Fruit fly (Drosophila melanogaster) whole organism, embryonic: Measurements from ENCODE around the gene spz3.
A peak's percentile ranks its signal among the peaks of the same experiment; 100 is the strongest.

ENCODE experiments used
- Asciz ChIP-seq: fragments of 200-800 bp; sonication (Bioruptor generic); optimal IDR thresholded peaks from 2 replicates; lab custom pipeline; 2017; ENCODE audit warnings: missing biosample characterization, mild to moderate bottlenecking, missing genetic modification characterization, missing genetic modification reagents
- CG10366 ChIP-seq: fragments of 200-800 bp; sonication (Bioruptor generic); IDR thresholded peaks from 2 replicates; pipeline ENCODE4 v1.3.6; 2022; ENCODE audit warnings: missing biosample characterization, missing genetic modification characterization
- CG11247 ChIP-seq: fragments of 200-800 bp; sonication (Bioruptor generic); IDR thresholded peaks from 2 replicates; pipeline ENCODE4 v1.3.6; 2022; ENCODE audit warnings: missing biosample characterization, missing genetic modification characterization
- CG15269 ChIP-seq: fragments of 200-800 bp; sonication (Bioruptor generic); optimal IDR thresholded peaks from 2 replicates; lab custom pipeline; 2018; ENCODE audit warnings: missing biosample characterization, mild to moderate bottlenecking, missing genetic modification characterization, moderate library complexity
- CG15514 ChIP-seq: fragments of 200-800 bp; sonication (Bioruptor generic); optimal IDR thresholded peaks from 3 replicates; lab custom pipeline; 2017; ENCODE audit warnings: missing biosample characterization, missing genetic modification characterization, mild to moderate bottlenecking, moderate library complexity, missing genetic modification reagents
- CG15601 ChIP-seq: fragments of 200-800 bp; sonication (Bioruptor generic); optimal IDR thresholded peaks from 3 replicates; lab custom pipeline; 2019; ENCODE audit warnings: missing biosample characterization, mild to moderate bottlenecking, missing genetic modification characterization, moderate library complexity
- CG1603 ChIP-seq: fragments of 200-800 bp; sonication (Bioruptor generic); optimal IDR thresholded peaks from 2 replicates; lab custom pipeline; 2019; ENCODE audit warnings: missing biosample characterization, mild to moderate bottlenecking, missing genetic modification characterization, moderate library complexity
- CG17186 ChIP-seq: fragments of 200-800 bp; sonication (Bioruptor generic); optimal IDR thresholded peaks from 3 replicates; lab custom pipeline; 2017; ENCODE audit warnings: missing biosample characterization, missing genetic modification reagents, missing genetic modification characterization
- CG17568 ChIP-seq: fragments of 200-800 bp; sonication (Bioruptor generic); optimal IDR thresholded peaks from 2 replicates; lab custom pipeline; 2018; ENCODE audit warnings: missing biosample characterization, mild to moderate bottlenecking, missing genetic modification characterization, moderate library complexity
- CG17612 ChIP-seq: fragments of 200-800 bp; sonication (Bioruptor generic); IDR thresholded peaks from 2 replicates; pipeline ENCODE4 v1.3.6; 2022; ENCODE audit warnings: missing biosample characterization, missing genetic modification characterization
- CG32772 ChIP-seq: fragments of 200-800 bp; sonication (Bioruptor generic); IDR thresholded peaks from 2 replicates; pipeline ENCODE4 v1.3.6; 2022; ENCODE audit warnings: missing biosample characterization, missing genetic modification characterization
- CG34376 ChIP-seq: fragments of 200-800 bp; sonication (Bioruptor generic); optimal IDR thresholded peaks from 2 replicates; lab custom pipeline; 2018; ENCODE audit warnings: missing biosample characterization, mild to moderate bottlenecking, missing genetic modification characterization
- CG4854 ChIP-seq: fragments of 200-800 bp; sonication (Bioruptor generic); optimal IDR thresholded peaks from 2 replicates; lab custom pipeline; 2016; ENCODE audit warnings: missing biosample characterization, missing genetic modification characterization, inconsistent platforms
- CG7745 ChIP-seq: fragments of 200-800 bp; sonication (Bioruptor generic); optimal IDR thresholded peaks from 2 replicates; lab custom pipeline; 2018; ENCODE audit warnings: missing biosample characterization, mild to moderate bottlenecking, missing genetic modification characterization, moderate library complexity
- CG8388 ChIP-seq: fragments of 200-800 bp; sonication (Bioruptor generic); optimal IDR thresholded peaks from 2 replicates; lab custom pipeline; 2019; ENCODE audit warnings: missing biosample characterization, mild to moderate bottlenecking, missing genetic modification characterization, moderate library complexity
- Ets65A ChIP-seq: fragments of 200-800 bp; sonication (Bioruptor generic); peaks from one replicate; lab custom pipeline; 2016; ENCODE audit warnings: missing biosample characterization, missing genetic modification characterization
- H2.0 ChIP-seq: fragments of 200-800 bp; sonication (Bioruptor generic); IDR thresholded peaks from 2 replicates; pipeline ENCODE4 v1.3.6; 2022; ENCODE audit warnings: missing biosample characterization, missing genetic modification characterization
- HLHmδ ChIP-seq: fragments of 200-800 bp; sonication (Bioruptor generic); optimal IDR thresholded peaks from 2 replicates; lab custom pipeline; 2018; ENCODE audit warnings: missing biosample characterization, mild to moderate bottlenecking, missing genetic modification characterization, moderate library complexity
- Hr39 ChIP-seq: fragments of >200 bp; optimal IDR thresholded peaks from 2 replicates; lab custom pipeline; 2017
- Mad ChIP-seq: fragments of 200-800 bp; sonication (Bioruptor generic); optimal IDR thresholded peaks from 2 replicates; lab custom pipeline; 2016; ENCODE audit warnings: missing biosample characterization, missing genetic modification characterization
- NfI ChIP-seq: fragments of 200-800 bp; sonication (Bioruptor generic); optimal IDR thresholded peaks from 3 replicates; lab custom pipeline; 2018; ENCODE audit warnings: missing biosample characterization, mild to moderate bottlenecking, missing genetic modification characterization, moderate library complexity
- PHDP ChIP-seq: fragments of 200-800 bp; sonication (Bioruptor generic); optimal IDR thresholded peaks from 3 replicates; lab custom pipeline; 2018; ENCODE audit warnings: missing biosample characterization, mild to moderate bottlenecking, missing genetic modification characterization, moderate library complexity
- Ptx1 ChIP-seq: fragments of 200-800 bp; sonication (Bioruptor generic); IDR thresholded peaks from 2 replicates; pipeline ENCODE4 v1.3.6; 2022; ENCODE audit warnings: missing biosample characterization, missing genetic modification characterization
- Sox102F ChIP-seq: fragments of 200-800 bp; sonication (Bioruptor generic); optimal IDR thresholded peaks from 2 replicates; lab custom pipeline; 2018; ENCODE audit warnings: missing biosample characterization, mild to moderate bottlenecking, missing genetic modification characterization, moderate library complexity
- cg ChIP-seq: fragments of 200-800 bp; sonication (Bioruptor generic); optimal IDR thresholded peaks from 3 replicates; lab custom pipeline; 2019; ENCODE audit warnings: missing biosample characterization, mild to moderate bottlenecking, missing genetic modification characterization, moderate library complexity
- dm ChIP-seq: fragments of 200-800 bp; sonication (Bioruptor generic); optimal IDR thresholded peaks from 3 replicates; lab custom pipeline; 2016; ENCODE audit warnings: missing biosample characterization, missing genetic modification characterization
- dmrt99B ChIP-seq: fragments of 200-800 bp; sonication (Bioruptor generic); optimal IDR thresholded peaks from 2 replicates; lab custom pipeline; 2018; ENCODE audit warnings: missing biosample characterization, mild to moderate bottlenecking, missing genetic modification characterization, moderate library complexity
- en ChIP-seq: fragments of 200-800 bp; sonication (Bioruptor generic); optimal IDR thresholded peaks from 2 replicates; lab custom pipeline; 2016; ENCODE audit warnings: missing biosample characterization, missing genetic modification characterization
- fru ChIP-seq: fragments of >200 bp; optimal IDR thresholded peaks from 2 replicates; lab custom pipeline; 2017
- gem ChIP-seq: fragments of 200-800 bp; sonication (Bioruptor generic); optimal IDR thresholded peaks from 2 replicates; lab custom pipeline; 2019; ENCODE audit warnings: missing biosample characterization, mild to moderate bottlenecking, missing genetic modification characterization, moderate library complexity
- gro ChIP-seq: fragments of 200-800 bp; sonication (Bioruptor generic); optimal IDR thresholded peaks from 2 replicates; lab custom pipeline; 2016; ENCODE audit warnings: missing biosample characterization, missing genetic modification characterization
- insv ChIP-seq, 2 experiments: fragments of 200-800 bp; sonication (Bioruptor generic); optimal IDR thresholded peaks; 3 replicates each; lab custom pipeline; 2016 to 2018; ENCODE audit warnings: missing biosample characterization in 2 of 2, missing genetic modification characterization in 2 of 2
- phol ChIP-seq: fragments of 200-800 bp; sonication (Bioruptor generic); optimal IDR thresholded peaks from 3 replicates; lab custom pipeline; 2018; ENCODE audit warnings: missing biosample characterization, mild to moderate bottlenecking, missing genetic modification characterization, moderate library complexity
- pita ChIP-seq: fragments of 200-800 bp; sonication (Bioruptor generic); optimal IDR thresholded peaks from 2 replicates; lab custom pipeline; 2017; ENCODE audit warnings: missing biosample characterization, mild to moderate bottlenecking, missing genetic modification characterization
- pum ChIP-seq: fragments of 200-800 bp; sonication (Bioruptor generic); optimal IDR thresholded peaks from 2 replicates; lab custom pipeline; 2016; ENCODE audit warnings: missing biosample characterization, missing genetic modification characterization
- salm ChIP-seq: fragments of 200-800 bp; sonication (Bioruptor generic); optimal IDR thresholded peaks from 2 replicates; lab custom pipeline; 2018; ENCODE audit warnings: missing biosample characterization, mild to moderate bottlenecking, missing genetic modification characterization
- sd ChIP-seq: fragments of 200-800 bp; sonication (Bioruptor generic); optimal IDR thresholded peaks from 3 replicates; lab custom pipeline; 2018; ENCODE audit warnings: missing biosample characterization, mild to moderate bottlenecking, missing genetic modification characterization, moderate library complexity
- sens ChIP-seq: fragments of 200-800 bp; sonication (Bioruptor generic); peaks from one replicate; lab custom pipeline; 2016; ENCODE audit warnings: missing biosample characterization, missing genetic modification characterization
- sug ChIP-seq: fragments of 200-800 bp; optimal IDR thresholded peaks from 2 replicates; lab custom pipeline; 2019; ENCODE audit warnings: missing biosample characterization, mild to moderate bottlenecking, missing genetic modification characterization, moderate library complexity
- tgo ChIP-seq: fragments of 200-800 bp; sonication (Bioruptor generic); IDR thresholded peaks from 3 replicates; pipeline ENCODE4 v1.3.6; 2022; ENCODE audit warnings: missing biosample characterization, missing genetic modification characterization
- trem ChIP-seq: fragments of 200-800 bp; optimal IDR thresholded peaks from 3 replicates; lab custom pipeline; 2019; ENCODE audit warnings: missing biosample characterization, mild to moderate bottlenecking, missing genetic modification characterization, moderate library complexity
- zf30C ChIP-seq: fragments of 200-800 bp; sonication (Bioruptor generic); optimal IDR thresholded peaks from 3 replicates; lab custom pipeline; 2018; ENCODE audit warnings: missing biosample characterization, mild to moderate bottlenecking, missing genetic modification characterization

spz3 gene

dm6 chr2L:7923636-7924301, 44.4 kb upstream of the spz3 start (continued):
- TF ChIP-seq Sox102F (GFP tag; lab: Kevin White, UChicago) (peak; percentile 14), PHDP (tag; lab: Kevin White, UChicago) (peak; percentile 25), pum (GFP tag; lab: Kevin White, UChicago) (no peak), dmrt99B (tag; lab: Kevin White, UChicago) (peak; percentile 19), fru (lab: Kevin White, UChicago) (no peak), pita (no peak), CG1603 (tag; lab: Kevin White, UChicago) (no peak), cg (GFP tag; lab: Kevin White, UChicago) (no peak), CG11247 (GFP tag; lab: Robert Waterston, UW) (no peak), phol (tag; lab: Kevin White, UChicago) (no peak), Mad (GFP tag; lab: Kevin White, UChicago) (no peak), sd (tag; lab: Kevin White, UChicago) (peak; percentile 17), zf30C (no peak), CG15269 (tag; lab: Kevin White, UChicago) (peak; percentile 14), CG34376 (no peak), trem (tag; lab: Kevin White, UChicago) (no peak), en (GFP tag; lab: Kevin White, UChicago) (no peak), Hr39 (lab: Kevin White, UChicago) (peak; percentile 54), CG32772 (no peak), insv (GFP tag; optimal IDR thresholded peaks at IDR 0.05; lab: Kevin White, UChicago) (no peak), CG8388 (GFP tag; lab: Kevin White, UChicago) (no peak), CG4854 (GFP tag; lab: Kevin White, UChicago) (no peak), CG15601 (no peak), CG7745 (no peak), dm (GFP tag; lab: Kevin White, UChicago) (no peak), CG17568 (GFP tag; lab: Kevin White, UChicago) (no peak), CG15514 (GFP tag; lab: Kevin White, UChicago) (no peak), CG17186 (GFP tag; lab: Kevin White, UChicago) (no peak), Ptx1 (no peak), NfI (GFP tag; lab: Kevin White, UChicago) (no peak), tgo (GFP tag; lab: Robert Waterston, UW) (peak; percentile 31; the same call in 1 of the 3 replicates), H2.0 (GFP tag; lab: Robert Waterston, UW) (no peak), HLHmδ (GFP tag; lab: Kevin White, UChicago) (no peak), gro (GFP tag; lab: Kevin White, UChicago) (no peak), salm (no peak), gem (tag; lab: Kevin White, UChicago) (peak; percentile 40), sens (peak; percentile 43), Asciz (GFP tag; lab: Kevin White, UChicago) (no peak), CG17612 (GFP tag; lab: Robert Waterston, UW) (no peak)

DNA sequence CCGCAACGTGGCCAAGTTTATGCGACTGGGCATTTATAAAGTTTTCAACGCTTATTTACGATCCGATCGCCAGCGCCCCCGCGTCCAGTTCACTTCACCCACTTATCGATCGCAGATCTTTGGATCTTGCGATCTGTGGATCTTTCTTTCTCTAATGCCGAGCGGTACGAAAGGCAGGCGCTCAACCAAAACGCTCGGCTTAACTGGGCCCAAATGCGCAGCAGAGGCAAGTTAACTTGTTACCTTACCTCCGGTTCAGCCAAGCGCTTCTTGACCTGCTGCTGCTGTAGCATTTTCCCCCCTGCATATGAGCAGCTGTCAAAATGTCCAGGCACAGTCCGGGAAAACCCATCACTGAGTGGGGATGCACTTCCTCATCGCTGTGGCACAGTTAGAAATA, 42.7 kb upstream of the spz3 start:
- TF ChIP-seq CG10366 (GFP tag; lab: Robert Waterston, UW) (no peak), sug (no peak), Ets65A (GFP tag; lab: Kevin White, UChicago) (peak; percentile 90)
- TF ChIP-seq, all 482 proteins: peak for 1
